Fruit fly (Drosophila melanogaster): ENCODE measurements around the gene wb.

dm6 chr2L:14260920-14261319 is 1.9 kb upstream of the wb start:
- no peak for TF ChIP-seq CG8478 (optimal IDR thresholded peaks at IDR 0.05)
- no peak for TF ChIP-seq CTCF (optimal IDR thresholded peaks at IDR 0.05)
